Worm (Caenorhabditis elegans) whole organism, mixed stage, embryonic: ENCODE results near the gene ZK185.4.

Source experiments
- M03D4.4 ChIP-seq: sonication (generic microtip); optimal IDR thresholded peaks from 2 replicates; lab custom pipeline; 2017; ENCODE audit warnings: mild to moderate bottlenecking, missing genetic modification characterization, missing compliant biosample characterization
- bed-3 ChIP-seq: fragments of 200-800 bp; sonication (Bioruptor generic); optimal IDR thresholded peaks from 3 replicates; lab custom pipeline; 2018; ENCODE audit warnings: mild to moderate bottlenecking, missing genetic modification characterization, moderate library complexity, missing compliant biosample characterization
- blmp-1 ChIP-seq: fragments of 150-350 bp; optimal IDR thresholded peaks from 2 replicates; lab custom pipeline; 2014; ENCODE audit warnings: missing biosample characterization, missing genetic modification characterization
- ceh-39 ChIP-seq: fragments of 150-350 bp; optimal IDR thresholded peaks from 2 replicates; lab custom pipeline; 2014; ENCODE audit warnings: missing biosample characterization, missing genetic modification characterization
- ceh-43 ChIP-seq: fragments of 200-800 bp; sonication (Bioruptor generic); optimal IDR thresholded peaks from 2 replicates; lab custom pipeline; 2018; ENCODE audit warnings: mild to moderate bottlenecking, missing genetic modification characterization, moderate library complexity, missing compliant biosample characterization
- ces-1 ChIP-seq: fragments of 150-350 bp; optimal IDR thresholded peaks from 2 replicates; lab custom pipeline; 2014; ENCODE audit warnings: missing biosample characterization, missing genetic modification reagents, missing genetic modification characterization
- cnd-1 ChIP-seq: fragments of 200-800 bp; sonication (Bioruptor generic); optimal IDR thresholded peaks from 2 replicates; lab custom pipeline; 2018; ENCODE audit warnings: mild to moderate bottlenecking, missing genetic modification characterization, missing compliant biosample characterization
- drap-1 ChIP-seq: fragments of 200-800 bp; sonication (Bioruptor generic); optimal IDR thresholded peaks from 3 replicates; lab custom pipeline; 2018; ENCODE audit warnings: mild to moderate bottlenecking, missing genetic modification characterization, missing compliant biosample characterization
- elt-1 ChIP-seq: sonication (generic microtip); optimal IDR thresholded peaks from 2 replicates; lab custom pipeline; 2017; ENCODE audit warnings: missing genetic modification characterization, mild to moderate bottlenecking, missing compliant biosample characterization, antibody characterized with exemption, moderate library complexity, borderline replicate concordance; ENCODE audit not compliant: insufficient read depth
- flh-1 ChIP-seq: fragments of 200-800 bp; sonication (Bioruptor generic); optimal IDR thresholded peaks from 2 replicates; lab custom pipeline; 2018; ENCODE audit warnings: mild to moderate bottlenecking, missing genetic modification characterization, moderate library complexity, missing compliant biosample characterization
- ham-2 ChIP-seq: fragments of 200-800 bp; sonication (Bioruptor generic); optimal IDR thresholded peaks from 2 replicates; lab custom pipeline; 2018; ENCODE audit warnings: mild to moderate bottlenecking, missing genetic modification characterization, missing compliant biosample characterization
- hlh-1 ChIP-seq: fragments of 150-350 bp; optimal IDR thresholded peaks from 2 replicates; lab custom pipeline; 2014; ENCODE audit warnings: missing biosample characterization, missing genetic modification reagents, missing genetic modification characterization
- lin-13 ChIP-seq: fragments of 150-350 bp; optimal IDR thresholded peaks from 2 replicates; lab custom pipeline; 2014; ENCODE audit warnings: missing biosample characterization, missing genetic modification characterization
- lin-32 ChIP-seq: fragments of 200-800 bp; sonication (Bioruptor generic); optimal IDR thresholded peaks from 2 replicates; lab custom pipeline; 2018; ENCODE audit warnings: mild to moderate bottlenecking, missing genetic modification characterization, missing compliant biosample characterization
- lsy-2 ChIP-seq: fragments of 150-350 bp; optimal IDR thresholded peaks from 2 replicates; lab custom pipeline; 2014; ENCODE audit warnings: missing biosample characterization, missing genetic modification characterization
- mab-5 ChIP-seq: fragments of 150-350 bp; optimal IDR thresholded peaks from 2 replicates; lab custom pipeline; 2014; ENCODE audit warnings: missing biosample characterization, missing genetic modification characterization
- mep-1 ChIP-seq: fragments of 150-350 bp; optimal IDR thresholded peaks from 2 replicates; lab custom pipeline; 2017; ENCODE audit warnings: missing biosample characterization, missing genetic modification reagents, missing genetic modification characterization, inconsistent platforms
- mls-2 ChIP-seq: sonication (generic microtip); optimal IDR thresholded peaks from 2 replicates; lab custom pipeline; 2016; ENCODE audit warnings: mild to moderate bottlenecking, missing genetic modification characterization, moderate library complexity, missing compliant biosample characterization
- nhr-2 ChIP-seq: fragments of 150-350 bp; optimal IDR thresholded peaks from 2 replicates; lab custom pipeline; 2014; ENCODE audit warnings: missing biosample characterization, missing genetic modification characterization
- nhr-237 ChIP-seq: fragments of 150-350 bp; optimal IDR thresholded peaks from 2 replicates; lab custom pipeline; 2014; ENCODE audit warnings: missing biosample characterization, missing genetic modification characterization
- nhr-28 ChIP-seq: fragments of 150-350 bp; optimal IDR thresholded peaks from 2 replicates; lab custom pipeline; 2014; ENCODE audit warnings: missing biosample characterization, missing genetic modification characterization
- nhr-76 ChIP-seq: sonication (generic microtip); optimal IDR thresholded peaks from 2 replicates; lab custom pipeline; 2017; ENCODE audit warnings: missing biosample characterization, missing genetic modification characterization
- pha-4 ChIP-seq: fragments of 150-350 bp; optimal IDR thresholded peaks from 2 replicates; lab custom pipeline; 2018; ENCODE audit warnings: missing biosample characterization, missing genetic modification reagents, missing genetic modification characterization
- sem-2 ChIP-seq: fragments of 200-800 bp; sonication (Bioruptor generic); optimal IDR thresholded peaks from 2 replicates; lab custom pipeline; 2018; ENCODE audit warnings: mild to moderate bottlenecking, missing genetic modification characterization, missing compliant biosample characterization
- snpc-4 ChIP-seq: fragments of 150-350 bp; optimal IDR thresholded peaks from 2 replicates; lab custom pipeline; 2014; ENCODE audit warnings: missing biosample characterization, missing genetic modification characterization
- sptf-1 ChIP-seq: sonication (generic microtip); optimal IDR thresholded peaks from 2 replicates; lab custom pipeline; 2017; ENCODE audit warnings: mild to moderate bottlenecking, missing genetic modification characterization, moderate library complexity, missing compliant biosample characterization
- tbx-8 ChIP-seq: fragments of 200-800 bp; sonication (Bioruptor generic); optimal IDR thresholded peaks from 2 replicates; lab custom pipeline; 2018; ENCODE audit warnings: mild to moderate bottlenecking, missing genetic modification characterization, moderate library complexity, missing compliant biosample characterization
- unc-39 ChIP-seq: fragments of 150-350 bp; optimal IDR thresholded peaks from 2 replicates; lab custom pipeline; 2014; ENCODE audit warnings: missing biosample characterization, missing genetic modification characterization
- unc-62 ChIP-seq: fragments of 150-350 bp; optimal IDR thresholded peaks from 2 replicates; lab custom pipeline; 2014; ENCODE audit warnings: missing biosample characterization, missing genetic modification reagents, missing genetic modification characterization
- zip-8 ChIP-seq: fragments of 150-350 bp; optimal IDR thresholded peaks from 2 replicates; lab custom pipeline; 2014; ENCODE audit warnings: missing biosample characterization, missing genetic modification characterization
- ztf-11 ChIP-seq: fragments of 150-350 bp; optimal IDR thresholded peaks from 2 replicates; lab custom pipeline; 2014; ENCODE audit warnings: missing biosample characterization, missing genetic modification characterization

The ZK185.4 gene

ce11 chrIV:4567343-4567742 is 34.4 kb upstream of the ZK185.4 start, which contains the start of gene F28E10.4:
Gene F28E10.4 (minus strand): TSS chrIV:4567443.
- TF ChIP-seq M03D4.4 (tag; lab: Kevin White, UChicago) (no peak), flh-1 (GFP tag; lab: Kevin White, UChicago) (no peak), lin-13 (tag; lab: Kevin White, UChicago) (no peak), tbx-8 (GFP tag; lab: Kevin White, UChicago) (no peak), bed-3 (GFP tag; lab: Kevin White, UChicago) (no peak), elt-1 (tag; lab: Kevin White, UChicago) (no peak), ztf-11 (no peak), sem-2 (no peak), mep-1 (tag; lab: Kevin White, UChicago) (no peak), sptf-1 (tag; lab: Kevin White, UChicago) (no peak), ceh-43 (GFP tag; lab: Kevin White, UChicago) (no peak), nhr-76 (no peak), zip-8 (tag; lab: Kevin White, UChicago) (no peak), ceh-39 (tag; lab: Kevin White, UChicago) (no peak), blmp-1 (tag; lab: Kevin White, UChicago) (no peak), lin-32 (no peak), nhr-237 (no peak), hlh-1 (tag; lab: Kevin White, UChicago) (no peak), drap-1 (GFP tag; lab: Kevin White, UChicago) (no peak), ces-1 (GFP tag; lab: Kevin White, UChicago) (no peak)

ce11 chrIV:4565882-4566281 is 33.0 kb upstream of the ZK185.4 start:
- no peak for TF ChIP-seq unc-39 (tag; lab: Kevin White, UChicago)
- TF ChIP-seq nhr-237, result no peak
- no peak for TF ChIP-seq zip-8 (tag; lab: Kevin White, UChicago)
- TF ChIP-seq hlh-1 (tag; lab: Kevin White, UChicago), result no peak
- no peak for TF ChIP-seq drap-1 (GFP tag; lab: Kevin White, UChicago)
- no peak for TF ChIP-seq unc-62 (GFP tag; lab: Kevin White, UChicago)
- TF ChIP-seq flh-1 (GFP tag; lab: Kevin White, UChicago), result no peak
- no peak for TF ChIP-seq mep-1 (tag; lab: Kevin White, UChicago)
- no peak for TF ChIP-seq bed-3 (GFP tag; lab: Kevin White, UChicago)
- no peak for TF ChIP-seq nhr-28 (tag; lab: Kevin White, UChicago)
- TF ChIP-seq cnd-1, result no peak
- no peak for TF ChIP-seq lin-32
- TF ChIP-seq sem-2, result no peak
- no peak for TF ChIP-seq M03D4.4 (tag; lab: Kevin White, UChicago)
- TF ChIP-seq tbx-8 (GFP tag; lab: Kevin White, UChicago), result no peak
- TF ChIP-seq ceh-39 (tag; lab: Kevin White, UChicago), result no peak

ce11 chrIV:4564541-4564940 is 31.6 kb upstream of the ZK185.4 start:
- TF ChIP-seq tbx-8 (GFP tag; lab: Kevin White, UChicago) (no peak), flh-1 (GFP tag; lab: Kevin White, UChicago) (no peak), nhr-237 (no peak), snpc-4 (tag; lab: Kevin White, UChicago) (no peak), mep-1 (tag; lab: Kevin White, UChicago) (no peak), ceh-39 (tag; lab: Kevin White, UChicago) (no peak), lsy-2 (tag; lab: Kevin White, UChicago) (no peak), nhr-2 (tag; lab: Kevin White, UChicago) (no peak), mls-2 (tag; lab: Kevin White, UChicago) (no peak), zip-8 (tag; lab: Kevin White, UChicago) (no peak), ham-2 (GFP tag; lab: Kevin White, UChicago) (no peak), ceh-43 (GFP tag; lab: Kevin White, UChicago) (no peak), cnd-1 (no peak), sem-2 (no peak), pha-4 (tag; lab: Kevin White, UChicago) (no peak), unc-62 (GFP tag; lab: Kevin White, UChicago) (no peak), mab-5 (tag; lab: Kevin White, UChicago) (no peak)

ce11 chrIV:4562599-4563116 is 29.7 kb upstream of the ZK185.4 start, which contains the start of gene igeg-1:
Gene igeg-1 (plus strand): TSS chrIV:4562649.
- TF ChIP-seq lin-32 (no peak), elt-1 (tag; lab: Kevin White, UChicago) (no peak), mls-2 (tag; lab: Kevin White, UChicago) (no peak), ces-1 (GFP tag; lab: Kevin White, UChicago) (no peak), zip-8 (tag; lab: Kevin White, UChicago) (no peak), sem-2 (no peak)
